Fruit fly (Drosophila melanogaster): Measurements from ENCODE around the gene pnt.
A peak's percentile ranks its signal among the peaks of the same experiment; 100 is the strongest.

Gene pnt

DNA sequence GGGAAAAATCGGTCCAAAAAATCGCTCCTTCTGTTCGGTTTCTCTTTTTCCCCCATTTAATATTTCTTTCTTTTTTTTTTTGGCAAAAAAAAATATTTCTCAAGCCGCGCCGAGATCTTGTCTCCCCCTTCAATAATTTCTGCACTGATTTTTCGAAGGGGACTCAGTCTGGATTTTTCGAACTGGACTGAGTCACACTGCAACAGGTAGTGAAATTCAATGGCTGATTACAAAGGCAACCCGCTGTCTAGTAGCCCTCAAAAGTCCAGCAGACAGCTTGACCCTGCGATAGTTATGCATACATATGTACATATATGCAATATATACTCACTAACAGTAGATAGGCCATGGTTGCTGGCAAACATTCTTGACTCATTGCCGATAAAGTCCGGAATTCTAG, 25.7 kb downstream of the pnt start:
- TF ChIP-seq Ets21C (GFP tag; optimal IDR thresholded peaks at IDR 0.05) (no peak), CG8319 (GFP tag; optimal IDR thresholded peaks at IDR 0.05) (no peak), Sox15 (GFP tag; optimal IDR thresholded peaks at IDR 0.05) (no peak), Sox14 (GFP tag; optimal IDR thresholded peaks at IDR 0.05) (no peak), eg (GFP tag; IDR thresholded peaks at IDR 0.05) (no peak), dsx (GFP tag; optimal IDR thresholded peaks at IDR 0.05; ENCODE audit: poor library complexity, severe bottlenecking) (no peak), net (GFP tag; optimal IDR thresholded peaks at IDR 0.05) (no peak), CG32006 (GFP tag; optimal IDR thresholded peaks at IDR 0.05) (no peak), CG4318 (GFP tag; optimal IDR thresholded peaks at IDR 0.05) (no peak), CG10669 (GFP tag; optimal IDR thresholded peaks at IDR 0.05) (no peak), Blimp-1 (GFP tag; optimal IDR thresholded peaks at IDR 0.05) (no peak), fkh (GFP tag; optimal IDR thresholded peaks at IDR 0.05) (no peak)

DNA sequence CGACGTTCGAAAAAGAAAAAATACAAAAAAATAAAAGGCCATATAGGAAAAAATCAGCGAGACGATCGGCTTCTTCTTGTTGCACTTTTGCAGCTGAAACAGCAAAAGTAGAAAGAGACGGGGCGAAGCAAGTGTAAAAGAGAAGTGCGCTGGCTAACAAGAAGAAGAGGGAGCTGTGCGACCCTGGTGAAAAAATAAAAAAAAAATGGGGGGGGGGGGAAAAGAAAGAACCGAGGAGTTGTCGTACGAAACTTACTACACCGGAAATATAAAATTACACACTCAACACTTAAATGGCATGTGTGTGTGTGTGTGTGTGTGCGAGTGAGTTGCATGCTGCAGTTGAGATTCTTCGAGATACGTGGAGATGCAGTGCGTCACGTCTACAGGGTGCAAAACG, 27.0 kb downstream of the pnt start:
- no peak for TF ChIP-seq CG32006 (GFP tag; optimal IDR thresholded peaks at IDR 0.05)
- no peak for TF ChIP-seq CG16779 (tag; optimal IDR thresholded peaks at IDR 0.05)
- no peak for TF ChIP-seq Eip93F (GFP tag; optimal IDR thresholded peaks at IDR 0.05)
- TF ChIP-seq Ets96B (tag; optimal IDR thresholded peaks at IDR 0.05): no peak
- TF ChIP-seq CG15336 (GFP tag; IDR thresholded peaks at IDR 0.05): 0 out of 2 replicates have a peak, but pooled peaks have one; percentile 35
- TF ChIP-seq Sox15 (GFP tag; optimal IDR thresholded peaks at IDR 0.05): no peak
- no peak for TF ChIP-seq vri (GFP tag; optimal IDR thresholded peaks at IDR 0.05)
- peak; percentile 40 for TF ChIP-seq spab (GFP tag; optimal IDR thresholded peaks at IDR 0.05)
- no peak for TF ChIP-seq CG11902 (GFP tag; optimal IDR thresholded peaks at IDR 0.05)
- peak; percentile 4 for TF ChIP-seq CG6854 (GFP tag; optimal IDR thresholded peaks at IDR 0.05)
- no peak for TF ChIP-seq svp (GFP tag)
- peak; percentile 63 for TF ChIP-seq CG6808 (GFP tag; optimal IDR thresholded peaks at IDR 0.05)
- peak; percentile 41 for TF ChIP-seq dsx (GFP tag; optimal IDR thresholded peaks at IDR 0.05; ENCODE audit: poor library complexity, severe bottlenecking)
- peak; percentile 74 to 76 for TF ChIP-seq ss (GFP tag; optimal IDR thresholded peaks at IDR 0.05)
- no peak for TF ChIP-seq Ets21C (GFP tag; optimal IDR thresholded peaks at IDR 0.05)
- TF ChIP-seq CG10631 (GFP tag; optimal IDR thresholded peaks at IDR 0.05): no peak
- TF ChIP-seq CG8632 (GFP tag; optimal IDR thresholded peaks at IDR 0.05): no peak
- no peak for TF ChIP-seq salr (GFP tag; optimal IDR thresholded peaks at IDR 0.05)
- TF ChIP-seq CG6163 (GFP tag; IDR thresholded peaks at IDR 0.05): peak; percentile 63; the same call in 2 of the 3 replicates
- TF ChIP-seq fd59A (GFP tag; optimal IDR thresholded peaks at IDR 0.05): no peak
- TF ChIP-seq topi (GFP tag; optimal IDR thresholded peaks at IDR 0.05): no peak
- no peak for TF ChIP-seq CG34406 (GFP tag; optimal IDR thresholded peaks at IDR 0.05)
- TF ChIP-seq Hr39 (GFP tag; optimal IDR thresholded peaks at IDR 0.05): no peak
- TF ChIP-seq dac (GFP tag; optimal IDR thresholded peaks at IDR 0.05): no peak
- no peak for TF ChIP-seq Blimp-1 (GFP tag; optimal IDR thresholded peaks at IDR 0.05)
- TF ChIP-seq CG11294 (GFP tag; IDR thresholded peaks at IDR 0.05): no peak
- TF ChIP-seq eg (GFP tag; IDR thresholded peaks at IDR 0.05): no peak
- peak; percentile 51 for TF ChIP-seq CG8119 (GFP tag; IDR thresholded peaks at IDR 0.05)
- no peak for TF ChIP-seq esn (GFP tag; optimal IDR thresholded peaks at IDR 0.05)
- no peak for TF ChIP-seq lz (GFP tag; optimal IDR thresholded peaks at IDR 0.05)
- no peak for TF ChIP-seq CG4318 (GFP tag; optimal IDR thresholded peaks at IDR 0.05)
- peak; percentile 16 for TF ChIP-seq Sox102F (GFP tag; optimal IDR thresholded peaks at IDR 0.05)
- no peak for TF ChIP-seq Sox14 (GFP tag; optimal IDR thresholded peaks at IDR 0.05)
- TF ChIP-seq Hr4 (GFP tag; optimal IDR thresholded peaks at IDR 0.05): no peak
- TF ChIP-seq CG3032 (tag; optimal IDR thresholded peaks at IDR 0.05): peak; percentile 19
- no peak for TF ChIP-seq fd85E (GFP tag; optimal IDR thresholded peaks at IDR 0.05)
- peak; percentile 7 for TF ChIP-seq CG11762 (GFP tag; optimal IDR thresholded peaks at IDR 0.05; ENCODE audit: insufficient read depth)
- no peak for TF ChIP-seq Smox (GFP tag; optimal IDR thresholded peaks at IDR 0.05)
- TF ChIP-seq net (GFP tag; optimal IDR thresholded peaks at IDR 0.05): peak; percentile 19
- no peak for TF ChIP-seq CG31627 (GFP tag; optimal IDR thresholded peaks at IDR 0.05)
- TF ChIP-seq cyc (GFP tag; optimal IDR thresholded peaks at IDR 0.05): no peak
- no peak for TF ChIP-seq CG8319 (GFP tag; optimal IDR thresholded peaks at IDR 0.05)
- peak; percentile 63 for TF ChIP-seq CG9139 (GFP tag; optimal IDR thresholded peaks at IDR 0.05)
- no peak for TF ChIP-seq achi (GFP tag; optimal IDR thresholded peaks at IDR 0.05)
- peak; percentile 18 for TF ChIP-seq pdm3 (GFP tag; optimal IDR thresholded peaks at IDR 0.05)
- TF ChIP-seq Gug (GFP tag; IDR thresholded peaks at IDR 0.05): no peak
- TF ChIP-seq CG7368 (GFP tag; optimal IDR thresholded peaks at IDR 0.05): no peak

Data from whole organism, prepupa.